Worm (Caenorhabditis elegans) whole organism, L4 larva: ENCODE data around the gene taf-11.3.

Source experiments
- F26F4.8 ChIP-seq: fragments of 200-800 bp; sonication (Bioruptor generic); conservative IDR thresholded peaks from 2 replicates; pipeline ENCODE4 v1.3.6; 2022; ENCODE audit warnings: missing genetic modification characterization, missing compliant biosample characterization
- F37D6.2 ChIP-seq: sonication (generic microtip); optimal IDR thresholded peaks from 2 replicates; lab custom pipeline; 2016; ENCODE audit warnings: mild to moderate bottlenecking, missing genetic modification characterization, missing compliant biosample characterization
- F49E8.2 ChIP-seq: sonication (generic microtip); optimal IDR thresholded peaks from 2 replicates; lab custom pipeline; 2016; ENCODE audit warnings: missing compliant biosample characterization, mild to moderate bottlenecking, missing genetic modification characterization, borderline replicate concordance
- R02D3.7 ChIP-seq: fragments of 150-350 bp; sonication (generic microtip); optimal IDR thresholded peaks from 3 replicates; lab custom pipeline; 2014; ENCODE audit warnings: missing biosample characterization, missing genetic modification characterization
- T20F7.1 ChIP-seq: fragments of 200-800 bp; sonication (Bioruptor generic); optimal IDR thresholded peaks from 2 replicates; lab custom pipeline; 2018; ENCODE audit warnings: mild to moderate bottlenecking, missing genetic modification characterization, missing compliant biosample characterization
- Y5F2A.4 ChIP-seq: fragments of 200-800 bp; sonication (Bioruptor generic); optimal IDR thresholded peaks from 2 replicates; lab custom pipeline; 2018; ENCODE audit warnings: mild to moderate bottlenecking, missing genetic modification characterization, missing compliant biosample characterization
- ZK337.2 ChIP-seq: fragments of 200-800 bp; sonication (Bioruptor generic); IDR thresholded peaks from 2 replicates; pipeline ENCODE4 v1.3.6; 2022; ENCODE audit warnings: missing genetic modification reagents, missing genetic modification characterization, missing compliant biosample characterization
- ZK546.5 ChIP-seq, 2 experiments: sonication (generic microtip); optimal IDR thresholded peaks; 2 replicates each; lab custom pipeline; 2017; ENCODE audit warnings: missing biosample characterization in 2 of 2, missing genetic modification characterization in 2 of 2
- aha-1 ChIP-seq: fragments of 150-350 bp; peaks from one replicate; lab custom pipeline; 2014; ENCODE audit warnings: missing biosample characterization, missing genetic modification characterization
- aly-2 ChIP-seq: sonication (generic microtip); optimal IDR thresholded peaks from 2 replicates; lab custom pipeline; 2018; ENCODE audit warnings: missing biosample characterization, missing genetic modification characterization
- ceh-62 ChIP-seq: sonication (generic microtip); optimal IDR thresholded peaks from 2 replicates; lab custom pipeline; 2017; ENCODE audit warnings: missing biosample characterization, missing genetic modification characterization
- ceh-82 ChIP-seq: sonication (generic microtip); optimal IDR thresholded peaks from 2 replicates; lab custom pipeline; 2017; ENCODE audit warnings: missing biosample characterization, missing genetic modification characterization
- ces-1 ChIP-seq: fragments of 150-350 bp; sonication (generic microtip); optimal IDR thresholded peaks from 4 replicates; lab custom pipeline; 2014; ENCODE audit warnings: missing biosample characterization, missing genetic modification reagents, missing genetic modification characterization
- daf-12 ChIP-seq: fragments of 150-350 bp; optimal IDR thresholded peaks from 2 replicates; lab custom pipeline; 2014; ENCODE audit warnings: missing biosample characterization, missing genetic modification reagents, missing genetic modification characterization
- dmd-6 ChIP-seq: fragments of 200-800 bp; sonication (Bioruptor generic); IDR thresholded peaks from 2 replicates; pipeline ENCODE4 v1.3.6; 2022; ENCODE audit warnings: missing genetic modification reagents, missing genetic modification characterization, missing compliant biosample characterization
- dmd-8 ChIP-seq: fragments of 200-800 bp; sonication (Bioruptor generic); IDR thresholded peaks from 2 replicates; pipeline ENCODE4 v1.3.6; 2022; ENCODE audit warnings: missing genetic modification characterization, missing compliant biosample characterization
- dmd-9 ChIP-seq: fragments of 200-800 bp; sonication (Bioruptor generic); IDR thresholded peaks from 2 replicates; pipeline ENCODE4 v1.3.6; 2022; ENCODE audit warnings: missing genetic modification reagents, missing genetic modification characterization, missing compliant biosample characterization
- duxl-1 ChIP-seq: sonication (generic microtip); optimal IDR thresholded peaks from 2 replicates; lab custom pipeline; 2016; ENCODE audit warnings: mild to moderate bottlenecking, missing genetic modification characterization, moderate library complexity, missing compliant biosample characterization; ENCODE audit not compliant: poor library complexity
- fkh-10 ChIP-seq: fragments of 150-350 bp; optimal IDR thresholded peaks from 2 replicates; lab custom pipeline; 2014; ENCODE audit warnings: missing biosample characterization, missing genetic modification reagents, missing genetic modification characterization
- hif-1 ChIP-seq, 2 experiments: sonication (generic microtip); optimal IDR thresholded peaks; 2 replicates each; lab custom pipeline; 2016 to 2017; ENCODE audit warnings: missing compliant biosample characterization in 2 of 2, missing genetic modification characterization in 2 of 2, missing genetic modification reagents in 2 of 2, missing genotype in 2 of 2, mild to moderate bottlenecking in 1 of 2
- hlh-30 ChIP-seq: sonication (generic microtip); optimal IDR thresholded peaks from 2 replicates; lab custom pipeline; 2017; ENCODE audit warnings: antibody characterized with exemption, mild to moderate bottlenecking, missing genetic modification characterization, missing compliant biosample characterization; ENCODE audit not compliant: insufficient read depth
- hmg-1.1 ChIP-seq: fragments of 200-800 bp; sonication (Bioruptor generic); IDR thresholded peaks from 2 replicates; pipeline ENCODE4 v1.3.6; 2022; ENCODE audit warnings: missing genetic modification reagents, missing genetic modification characterization, missing compliant biosample characterization
- jun-1 ChIP-seq: fragments of 150-350 bp; optimal IDR thresholded peaks from 2 replicates; lab custom pipeline; 2014; ENCODE audit warnings: missing biosample characterization, missing genetic modification reagents, missing genetic modification characterization
- lin-39 ChIP-seq: fragments of 150-350 bp; optimal IDR thresholded peaks from 2 replicates; lab custom pipeline; 2014; ENCODE audit warnings: missing biosample characterization, missing genetic modification reagents, missing genetic modification characterization
- lir-3 ChIP-seq: sonication (generic microtip); optimal IDR thresholded peaks from 2 replicates; lab custom pipeline; 2016; ENCODE audit warnings: mild to moderate bottlenecking, missing genetic modification characterization, missing compliant biosample characterization
- madf-9 ChIP-seq: fragments of 200-800 bp; sonication (Bioruptor generic); conservative IDR thresholded peaks from 2 replicates; pipeline ENCODE4 v1.3.6; 2022; ENCODE audit warnings: missing genetic modification reagents, missing genetic modification characterization, missing compliant biosample characterization
- mdt-29 ChIP-seq: fragments of 200-800 bp; sonication (Bioruptor generic); IDR thresholded peaks from 2 replicates; pipeline ENCODE4 v1.3.6; 2022; ENCODE audit warnings: missing genetic modification reagents, missing genetic modification characterization, missing compliant biosample characterization
- mep-1 ChIP-seq: fragments of 150-350 bp; sonication (generic microtip); optimal IDR thresholded peaks from 3 replicates; lab custom pipeline; 2014; ENCODE audit warnings: missing biosample characterization, missing genetic modification characterization
- nhr-10 ChIP-seq: fragments of 150-350 bp; optimal IDR thresholded peaks from 2 replicates; lab custom pipeline; 2014; ENCODE audit warnings: missing biosample characterization, missing genetic modification characterization
- nhr-11 ChIP-seq: fragments of 150-350 bp; optimal IDR thresholded peaks from 2 replicates; lab custom pipeline; 2014; ENCODE audit warnings: missing biosample characterization, missing genetic modification characterization
- nhr-237 ChIP-seq: sonication (generic microtip); optimal IDR thresholded peaks from 2 replicates; lab custom pipeline; 2017; ENCODE audit warnings: missing biosample characterization, missing genetic modification characterization
- nhr-25 ChIP-seq: sonication (generic microtip); optimal IDR thresholded peaks from 2 replicates; lab custom pipeline; 2017; ENCODE audit warnings: missing genetic modification characterization, mild to moderate bottlenecking, missing compliant biosample characterization, antibody characterized with exemption, moderate library complexity, borderline replicate concordance; ENCODE audit not compliant: insufficient read depth
- nhr-28 ChIP-seq: fragments of 150-350 bp; optimal IDR thresholded peaks from 2 replicates; lab custom pipeline; 2014; ENCODE audit warnings: missing biosample characterization, missing genetic modification characterization
- nhr-42 ChIP-seq: fragments of 200-800 bp; sonication (Bioruptor generic); IDR thresholded peaks from 2 replicates; pipeline ENCODE4 v1.3.6; 2022; ENCODE audit warnings: missing genetic modification characterization, missing compliant biosample characterization
- nhr-48 ChIP-seq: sonication (generic microtip); optimal IDR thresholded peaks from 2 replicates; lab custom pipeline; 2016; ENCODE audit warnings: mild to moderate bottlenecking, missing genetic modification characterization, missing compliant biosample characterization
- nhr-76 ChIP-seq: fragments of 150-350 bp; optimal IDR thresholded peaks from 2 replicates; lab custom pipeline; 2014; ENCODE audit warnings: missing biosample characterization, missing genetic modification characterization
- php-3 ChIP-seq: fragments of 200-800 bp; sonication (Bioruptor generic); IDR thresholded peaks from 2 replicates; pipeline ENCODE4 v1.3.6; 2022; ENCODE audit warnings: missing genetic modification reagents, missing genetic modification characterization, missing compliant biosample characterization
- pqm-1 ChIP-seq: sonication (generic microtip); optimal IDR thresholded peaks from 2 replicates; lab custom pipeline; 2017; ENCODE audit warnings: missing biosample characterization, missing genetic modification characterization
- saeg-2 ChIP-seq: fragments of 200-800 bp; sonication (Bioruptor generic); IDR thresholded peaks from 2 replicates; pipeline ENCODE4 v1.3.6; 2022; ENCODE audit warnings: missing genetic modification reagents, missing genetic modification characterization, missing compliant biosample characterization
- set-16 ChIP-seq: fragments of 200-800 bp; sonication (Bioruptor generic); IDR thresholded peaks from 2 replicates; pipeline ENCODE4 v1.3.6; 2022; ENCODE audit warnings: missing genetic modification reagents, missing genetic modification characterization, missing compliant biosample characterization
- skn-1 ChIP-seq: fragments of 150-350 bp; optimal IDR thresholded peaks from 2 replicates; lab custom pipeline; 2014; ENCODE audit warnings: missing biosample characterization, missing genetic modification characterization
- snpc-4 ChIP-seq: fragments of 150-350 bp; optimal IDR thresholded peaks from 2 replicates; lab custom pipeline; 2014; ENCODE audit warnings: missing biosample characterization, missing genetic modification characterization
- spr-3 ChIP-seq: fragments of 200-800 bp; sonication (Bioruptor generic); optimal IDR thresholded peaks from 2 replicates; lab custom pipeline; 2018; ENCODE audit warnings: mild to moderate bottlenecking, missing genetic modification characterization, missing compliant biosample characterization
- unc-39 ChIP-seq: sonication (generic microtip); optimal IDR thresholded peaks from 2 replicates; lab custom pipeline; 2017; ENCODE audit warnings: missing biosample characterization, missing genetic modification characterization
- vab-7 ChIP-seq: fragments of 200-800 bp; sonication (Bioruptor generic); IDR thresholded peaks from 2 replicates; pipeline ENCODE4 v1.3.6; 2022; ENCODE audit warnings: missing genetic modification reagents, missing genetic modification characterization, missing compliant biosample characterization
- zfp-2 ChIP-seq: sonication (generic microtip); optimal IDR thresholded peaks from 2 replicates; lab custom pipeline; 2016; ENCODE audit warnings: mild to moderate bottlenecking, missing genetic modification characterization, missing compliant biosample characterization
- zfp-3 ChIP-seq: fragments of 200-800 bp; sonication (Bioruptor generic); conservative IDR thresholded peaks from 2 replicates; pipeline ENCODE4 v1.3.6; 2022; ENCODE audit warnings: missing genetic modification reagents, missing genetic modification characterization, missing compliant biosample characterization
- zip-11 ChIP-seq: fragments of 200-800 bp; sonication (Bioruptor generic); IDR thresholded peaks from 2 replicates; pipeline ENCODE4 v1.3.6; 2022; ENCODE audit warnings: missing genetic modification characterization, missing compliant biosample characterization
- ztf-7 ChIP-seq: fragments of 150-350 bp; optimal IDR thresholded peaks from 2 replicates; lab custom pipeline; 2014; ENCODE audit warnings: missing biosample characterization, missing genetic modification characterization

Gene taf-11.3

ce11 chrIII:10462935-10463548, 42.0 kb downstream of the taf-11.3 start:
- TF ChIP-seq lir-3 (tag; lab: Kevin White, UChicago) (no peak), Y5F2A.4 (no peak), fkh-10 (no peak), nhr-11 (no peak), pqm-1 (tag; lab: Kevin White, UChicago) (no peak), jun-1 (tag; lab: Kevin White, UChicago) (no peak), spr-3 (GFP tag; lab: Kevin White, UChicago) (no peak), aha-1 (tag; lab: Kevin White, UChicago) (peak; percentile 56), nhr-76 (tag; lab: Kevin White, UChicago) (no peak), nhr-48 (tag; lab: Kevin White, UChicago) (no peak), dmd-8 (GFP tag; lab: Robert Waterston, UW) (no peak), aly-2 (tag; lab: Kevin White, UChicago) (no peak), hmg-1.1 (0 out of 2 replicates have a peak, but pooled peaks have one; percentile 14), set-16 (GFP tag; lab: Robert Waterston, UW) (peak; percentile 46; the same call in 1 of the 2 replicates), zfp-2 (tag; lab: Kevin White, UChicago) (no peak), php-3 (GFP tag; lab: Robert Waterston, UW) (no peak)

ce11 chrIII:10461164-10461546, 43.9 kb downstream of the taf-11.3 start, which contains the start of gene atx-2:
Gene atx-2, plus strand, starts transcription at chrIII:10461389.
- TF ChIP-seq daf-12 (tag; lab: Kevin White, UChicago) (no peak), dmd-6 (GFP tag; lab: Robert Waterston, UW) (peak; percentile 87), spr-3 (GFP tag; lab: Kevin White, UChicago) (peak; percentile 81), nhr-28 (tag; lab: Kevin White, UChicago) (peak; percentile 23), zfp-3 (GFP tag; lab: Robert Waterston, UW) (peak; percentile 80), nhr-42 (GFP tag; lab: Robert Waterston, UW) (peak; percentile 88), vab-7 (GFP tag; lab: Robert Waterston, UW) (peak; percentile 97), nhr-10 (tag; lab: Kevin White, UChicago) (peak; percentile 26), hlh-30 (tag; lab: Kevin White, UChicago) (peak; percentile 87), hif-1 (tag; optimal IDR thresholded peaks at IDR 0.05; lab: Kevin White, UChicago) (peak in 1 of 2 experiments; percentile 79), aha-1 (tag; lab: Kevin White, UChicago) (peak; percentile 91), snpc-4 (tag; lab: Kevin White, UChicago) (no peak), R02D3.7 (tag; lab: Kevin White, UChicago) (peak; percentile 31), mdt-29 (GFP tag; lab: Robert Waterston, UW) (peak; percentile 86), F26F4.8 (no peak), ZK337.2 (GFP tag; lab: Robert Waterston, UW) (peak; percentile 86), ztf-7 (no peak), F49E8.2 (peak; percentile 68), ZK546.5 (tag; optimal IDR thresholded peaks at IDR 0.05; lab: Kevin White, UChicago) (peak in 1 of 2 experiments; percentile 30), skn-1 (tag; lab: Kevin White, UChicago) (peak; percentile 40), unc-39 (tag; lab: Kevin White, UChicago) (no peak), madf-9 (GFP tag; lab: Robert Waterston, UW) (peak; percentile 99), aly-2 (tag; lab: Kevin White, UChicago) (no peak), php-3 (GFP tag; lab: Robert Waterston, UW) (peak; percentile 91), saeg-2 (GFP tag; lab: Robert Waterston, UW) (0 out of 2 replicates have a peak, but pooled peaks have one; percentile 61), mep-1 (tag; lab: Kevin White, UChicago) (peak; percentile 89), hmg-1.1 (peak; percentile 93), nhr-25 (tag; lab: Kevin White, UChicago) (no peak), ceh-82 (no peak), dmd-9 (GFP tag; lab: Robert Waterston, UW) (peak; percentile 90), zip-11 (0 out of 2 replicates have a peak, but pooled peaks have one; percentile 38), duxl-1 (tag; lab: Kevin White, UChicago) (peak; percentile 91), F37D6.2 (peak; percentile 66), lir-3 (tag; lab: Kevin White, UChicago) (peak; percentile 11), lin-39 (tag; lab: Kevin White, UChicago) (no peak), ces-1 (no peak), T20F7.1 (GFP tag; lab: Kevin White, UChicago) (no peak), ceh-62 (tag; lab: Kevin White, UChicago) (no peak), nhr-76 (tag; lab: Kevin White, UChicago) (no peak), nhr-237 (tag; lab: Kevin White, UChicago) (no peak)
